Fruit fly (Drosophila melanogaster) whole organism, embryonic: ENCODE measurements around the gene SuUR.
A peak's percentile ranks its signal among the peaks of the same experiment; 100 is the strongest.

Experiments used
- Abd-B ChIP-seq: fragments of 200-800 bp; sonication (Bioruptor generic); optimal IDR thresholded peaks from 2 replicates; lab custom pipeline; 2018; ENCODE audit warnings: missing biosample characterization, mild to moderate bottlenecking, missing genetic modification characterization, moderate library complexity
- Aef1 ChIP-seq: fragments of 200-800 bp; sonication (Bioruptor generic); IDR thresholded peaks from 3 replicates; pipeline ENCODE4 v1.3.6; 2022; ENCODE audit warnings: missing biosample characterization, missing genetic modification characterization
- B-H2 ChIP-seq: fragments of 200-800 bp; sonication (Bioruptor generic); optimal IDR thresholded peaks from 2 replicates; lab custom pipeline; 2018; ENCODE audit warnings: missing biosample characterization, mild to moderate bottlenecking, missing genetic modification characterization
- Bgb ChIP-seq: fragments of 200-800 bp; sonication (Bioruptor generic); IDR thresholded peaks from 2 replicates; pipeline ENCODE4 v1.3.6; 2022; ENCODE audit warnings: missing biosample characterization, missing genetic modification characterization; ENCODE audit not compliant: partially characterized antibody
- CG10274 ChIP-seq: fragments of 200-800 bp; sonication (Bioruptor generic); optimal IDR thresholded peaks from 3 replicates; lab custom pipeline; 2017; ENCODE audit warnings: missing biosample characterization, mild to moderate bottlenecking, missing genetic modification characterization
- CG13624 ChIP-seq: fragments of 200-800 bp; sonication (Bioruptor generic); optimal IDR thresholded peaks from 2 replicates; lab custom pipeline; 2016; ENCODE audit warnings: missing biosample characterization, missing genetic modification characterization
- CG15514 ChIP-seq: fragments of 200-800 bp; sonication (Bioruptor generic); optimal IDR thresholded peaks from 3 replicates; lab custom pipeline; 2017; ENCODE audit warnings: missing biosample characterization, missing genetic modification characterization, mild to moderate bottlenecking, moderate library complexity, missing genetic modification reagents
- CG17829 ChIP-seq: fragments of 200-800 bp; optimal IDR thresholded peaks from 2 replicates; lab custom pipeline; 2019; ENCODE audit warnings: missing biosample characterization, mild to moderate bottlenecking, missing genetic modification characterization, moderate library complexity
- CG17912 ChIP-seq: fragments of 200-800 bp; sonication (Bioruptor generic); optimal IDR thresholded peaks from 2 replicates; lab custom pipeline; 2018; ENCODE audit warnings: missing biosample characterization, mild to moderate bottlenecking, missing genetic modification characterization
- CG2889 ChIP-seq: fragments of 200-800 bp; sonication (Bioruptor generic); IDR thresholded peaks from 3 replicates; pipeline ENCODE4 v1.3.6; 2022; ENCODE audit warnings: missing biosample characterization, missing genetic modification characterization
- CG31388 ChIP-seq: fragments of 200-800 bp; sonication (Bioruptor generic); optimal IDR thresholded peaks from 2 replicates; lab custom pipeline; 2016; ENCODE audit warnings: missing biosample characterization, missing genetic modification characterization
- CG33213 ChIP-seq: fragments of 200-800 bp; sonication (Bioruptor generic); optimal IDR thresholded peaks from 3 replicates; lab custom pipeline; 2016; ENCODE audit warnings: missing biosample characterization, missing genetic modification characterization
- CG34224 ChIP-seq: fragments of 200-800 bp; sonication (Bioruptor generic); IDR thresholded peaks from 3 replicates; pipeline ENCODE4 v1.3.6; 2022; ENCODE audit warnings: missing biosample characterization, missing genetic modification characterization; ENCODE audit not compliant: partially characterized antibody
- CG43689 ChIP-seq: fragments of 200-800 bp; sonication (Bioruptor generic); IDR thresholded peaks from 2 replicates; pipeline ENCODE4 v1.3.6; 2022; ENCODE audit warnings: missing biosample characterization, missing genetic modification characterization
- CG4707 ChIP-seq: fragments of 200-800 bp; sonication (Bioruptor generic); optimal IDR thresholded peaks from 2 replicates; lab custom pipeline; 2018; ENCODE audit warnings: missing biosample characterization, mild to moderate bottlenecking, missing genetic modification characterization, moderate library complexity
- CG4820 ChIP-seq: fragments of 200-800 bp; sonication (Bioruptor generic); optimal IDR thresholded peaks from 3 replicates; lab custom pipeline; 2016; ENCODE audit warnings: missing biosample characterization, missing genetic modification characterization
- CG6272 ChIP-seq: fragments of 200-800 bp; sonication (Bioruptor generic); IDR thresholded peaks from 2 replicates; pipeline ENCODE4 v1.3.6; 2022; ENCODE audit warnings: missing biosample characterization, missing genetic modification characterization
- CG6813 ChIP-seq: fragments of 200-800 bp; sonication (Bioruptor generic); optimal IDR thresholded peaks from 2 replicates; lab custom pipeline; 2017; ENCODE audit warnings: missing biosample characterization, missing genetic modification characterization, mild to moderate bottlenecking, moderate library complexity, missing genetic modification reagents
- CG7839 ChIP-seq: fragments of 200-800 bp; sonication (Bioruptor generic); optimal IDR thresholded peaks from 3 replicates; lab custom pipeline; 2018; ENCODE audit warnings: missing biosample characterization, mild to moderate bottlenecking, missing genetic modification characterization, moderate library complexity
- CG7987 ChIP-seq: fragments of 200-800 bp; sonication (Bioruptor generic); optimal IDR thresholded peaks from 2 replicates; lab custom pipeline; 2018; ENCODE audit warnings: missing biosample characterization, mild to moderate bottlenecking, missing genetic modification characterization, moderate library complexity
- CG8281 ChIP-seq: fragments of 200-800 bp; sonication (Bioruptor generic); optimal IDR thresholded peaks from 2 replicates; lab custom pipeline; 2018; ENCODE audit warnings: missing biosample characterization, mild to moderate bottlenecking, missing genetic modification characterization, moderate library complexity
- CG8359 ChIP-seq: fragments of 200-800 bp; sonication (Bioruptor generic); optimal IDR thresholded peaks from 2 replicates; lab custom pipeline; 2017; ENCODE audit warnings: missing biosample characterization, mild to moderate bottlenecking, missing genetic modification characterization, borderline replicate concordance
- D19B ChIP-seq: fragments of 200-800 bp; sonication (Bioruptor generic); optimal IDR thresholded peaks from 2 replicates; lab custom pipeline; 2017; ENCODE audit warnings: missing biosample characterization, mild to moderate bottlenecking, missing genetic modification characterization
- Dll ChIP-seq: fragments of 200-800 bp; sonication (Bioruptor generic); IDR thresholded peaks from 4 replicates; pipeline ENCODE4 v1.3.6; 2022; ENCODE audit warnings: missing biosample characterization, missing genetic modification characterization; ENCODE audit not compliant: partially characterized antibody
- Drgx ChIP-seq: fragments of 200-800 bp; sonication (Bioruptor generic); IDR thresholded peaks from 2 replicates; pipeline ENCODE4 v1.3.6; 2022; ENCODE audit warnings: missing biosample characterization, missing genetic modification characterization
- Fer3 ChIP-seq: fragments of 200-800 bp; sonication (Bioruptor generic); optimal IDR thresholded peaks from 2 replicates; lab custom pipeline; 2018; ENCODE audit warnings: missing biosample characterization, mild to moderate bottlenecking, missing genetic modification characterization, moderate library complexity
- GATAe ChIP-seq: fragments of 200-800 bp; sonication (Bioruptor generic); conservative IDR thresholded peaks from 2 replicates; pipeline ENCODE4 v1.3.6; 2022; ENCODE audit warnings: missing biosample characterization, missing genetic modification characterization
- HLH3B ChIP-seq: fragments of 200-800 bp; sonication (Bioruptor generic); IDR thresholded peaks from 2 replicates; pipeline ENCODE4 v1.3.6; 2022; ENCODE audit warnings: missing biosample characterization, missing genetic modification characterization
- Hr39 ChIP-seq: fragments of >200 bp; optimal IDR thresholded peaks from 2 replicates; lab custom pipeline; 2017
- Jarid2 ChIP-seq: fragments of 200-800 bp; sonication (Bioruptor generic); optimal IDR thresholded peaks from 3 replicates; lab custom pipeline; 2017; ENCODE audit warnings: mild to moderate bottlenecking, missing biosample characterization, missing genetic modification reagents, missing genetic modification characterization
- Med ChIP-seq: fragments of 200-800 bp; sonication (Bioruptor generic); peaks from one replicate; lab custom pipeline; 2016; ENCODE audit warnings: missing biosample characterization, missing genetic modification characterization, mild to moderate bottlenecking, inconsistent platforms, moderate library complexity
- Mrtf ChIP-seq: fragments of 200-800 bp; sonication (Bioruptor generic); IDR thresholded peaks from 3 replicates; pipeline ENCODE4 v1.3.6; 2022; ENCODE audit warnings: missing biosample characterization, missing genetic modification characterization
- NFAT ChIP-seq: fragments of 200-800 bp; sonication (Bioruptor generic); IDR thresholded peaks from 2 replicates; pipeline ENCODE4 v1.3.6; 2022; ENCODE audit warnings: missing biosample characterization, missing genetic modification characterization
- Optix ChIP-seq: fragments of 200-800 bp; sonication (Bioruptor generic); IDR thresholded peaks from 3 replicates; pipeline ENCODE4 v1.3.6; 2022; ENCODE audit warnings: missing biosample characterization, missing genetic modification characterization
- Sox100B ChIP-seq: fragments of 200-800 bp; sonication (Bioruptor generic); optimal IDR thresholded peaks from 3 replicates; lab custom pipeline; 2018; ENCODE audit warnings: missing biosample characterization, mild to moderate bottlenecking, missing genetic modification characterization
- Ssrp ChIP-seq: fragments of 200-800 bp; sonication (Bioruptor generic); optimal IDR thresholded peaks from 2 replicates; lab custom pipeline; 2018; ENCODE audit warnings: missing biosample characterization, mild to moderate bottlenecking, missing genetic modification characterization, moderate library complexity
- bbx ChIP-seq: fragments of 200-800 bp; sonication (Bioruptor generic); IDR thresholded peaks from 2 replicates; pipeline ENCODE4 v1.3.6; 2022; ENCODE audit warnings: missing biosample characterization, missing genetic modification characterization; ENCODE audit not compliant: partially characterized antibody
- ftz-f1 ChIP-seq: fragments of 200-800 bp; sonication (Bioruptor generic); optimal IDR thresholded peaks from 2 replicates; lab custom pipeline; 2016; ENCODE audit warnings: missing biosample characterization, missing genetic modification characterization
- h ChIP-seq: fragments of >200 bp; optimal IDR thresholded peaks from 2 replicates; lab custom pipeline; 2017
- ham ChIP-seq: fragments of 200-800 bp; sonication (Bioruptor generic); IDR thresholded peaks from 2 replicates; pipeline ENCODE4 v1.3.6; 2022; ENCODE audit warnings: missing biosample characterization, missing genetic modification characterization
- hbn ChIP-seq: fragments of 200-800 bp; sonication (Bioruptor generic); IDR thresholded peaks from 2 replicates; pipeline ENCODE4 v1.3.6; 2022; ENCODE audit warnings: missing biosample characterization, missing genetic modification characterization; ENCODE audit not compliant: partially characterized antibody
- insv ChIP-seq, 2 experiments: fragments of 200-800 bp; sonication (Bioruptor generic); optimal IDR thresholded peaks; 3 replicates each; lab custom pipeline; 2016 to 2018; ENCODE audit warnings: missing biosample characterization in 2 of 2, missing genetic modification characterization in 2 of 2
- psq ChIP-seq: fragments of 200-800 bp; sonication (Bioruptor generic); optimal IDR thresholded peaks from 2 replicates; lab custom pipeline; 2017; ENCODE audit warnings: missing biosample characterization, missing genetic modification characterization
- ranshi ChIP-seq: fragments of 200-800 bp; sonication (Bioruptor generic); IDR thresholded peaks from 2 replicates; pipeline ENCODE4 v1.3.6; 2022; ENCODE audit warnings: missing biosample characterization, missing genetic modification characterization
- sisA ChIP-seq: fragments of 200-800 bp; sonication (Bioruptor generic); IDR thresholded peaks from 2 replicates; pipeline ENCODE4 v1.3.6; 2022; ENCODE audit warnings: missing biosample characterization, missing genetic modification characterization
- slbo ChIP-seq: fragments of 200-800 bp; sonication (Bioruptor generic); IDR thresholded peaks from 2 replicates; pipeline ENCODE4 v1.3.6; 2022; ENCODE audit warnings: missing biosample characterization, missing genetic modification characterization
- tgo ChIP-seq: fragments of 200-800 bp; sonication (Bioruptor generic); IDR thresholded peaks from 3 replicates; pipeline ENCODE4 v1.3.6; 2022; ENCODE audit warnings: missing biosample characterization, missing genetic modification characterization
- trem ChIP-seq: fragments of 200-800 bp; optimal IDR thresholded peaks from 3 replicates; lab custom pipeline; 2019; ENCODE audit warnings: missing biosample characterization, mild to moderate bottlenecking, missing genetic modification characterization, moderate library complexity
- tup ChIP-seq: fragments of 200-800 bp; sonication (Bioruptor generic); optimal IDR thresholded peaks from 2 replicates; lab custom pipeline; 2016; ENCODE audit warnings: missing biosample characterization, mild to moderate bottlenecking, missing genetic modification characterization, moderate library complexity
- unc-4 ChIP-seq: fragments of 200-800 bp; sonication (Bioruptor generic); IDR thresholded peaks from 2 replicates; pipeline ENCODE4 v1.3.6; 2022; ENCODE audit warnings: missing biosample characterization, missing genetic modification characterization; ENCODE audit not compliant: partially characterized antibody

Gene SuUR

dm6 chr3L:11084557-11085231, 19.9 kb downstream of the SuUR start (continued):
- peak; percentile 83 for TF ChIP-seq Jarid2
- peak; percentile 86 for TF ChIP-seq CG7987 (GFP tag; lab: Kevin White, UChicago)
- peak; percentile 95 for TF ChIP-seq Abd-B (GFP tag; lab: Kevin White, UChicago)
- TF ChIP-seq ham (GFP tag; lab: Robert Waterston, UW): no peak
- peak; percentile 88 for TF ChIP-seq CG6272 (GFP tag; lab: Robert Waterston, UW)
- peak; percentile 83 for TF ChIP-seq CG15514 (GFP tag; lab: Kevin White, UChicago)
- peak; percentile 96 for TF ChIP-seq ranshi (GFP tag; lab: Robert Waterston, UW)
- TF ChIP-seq CG4820 (GFP tag; lab: Kevin White, UChicago): peak; percentile 97
- TF ChIP-seq insv (GFP tag; optimal IDR thresholded peaks at IDR 0.05; lab: Kevin White, UChicago): peak in 1 of 2 experiments; percentile 70
- no peak for TF ChIP-seq bbx
- TF ChIP-seq Ssrp (tag; lab: Kevin White, UChicago): peak; percentile 97
- TF ChIP-seq GATAe (GFP tag; lab: Robert Waterston, UW): peak; percentile 62
- peak; percentile 73 for TF ChIP-seq CG10274
- TF ChIP-seq Fer3 (tag; lab: Kevin White, UChicago): peak; percentile 91
- no peak for TF ChIP-seq unc-4
- peak; percentile 97 for TF ChIP-seq CG17829 (tag; lab: Kevin White, UChicago)
- no peak for TF ChIP-seq Hr39 (lab: Kevin White, UChicago)
- peak; percentile 96 for TF ChIP-seq Sox100B (GFP tag; lab: Kevin White, UChicago)
- peak; percentile 95 for TF ChIP-seq sisA (GFP tag; lab: Robert Waterston, UW)
- TF ChIP-seq CG7839 (tag; lab: Kevin White, UChicago): peak; percentile 98
- peak; percentile 88 for TF ChIP-seq CG2889 (GFP tag; lab: Robert Waterston, UW)
- TF ChIP-seq slbo: peak; percentile 92
- peak; percentile 99 for TF ChIP-seq Med
- TF ChIP-seq Drgx (GFP tag; lab: Robert Waterston, UW): peak; percentile 99
- no peak for TF ChIP-seq hbn
- TF ChIP-seq CG43689 (GFP tag; lab: Robert Waterston, UW): peak; percentile 89
- no peak for TF ChIP-seq CG34224
- TF ChIP-seq Optix: peak; percentile 86; the same call in 2 of the 3 replicates
- peak; percentile 94 for TF ChIP-seq trem
- TF ChIP-seq CG8359 (GFP tag; lab: Kevin White, UChicago): peak; percentile 88
- TF ChIP-seq B-H2 (GFP tag; lab: Kevin White, UChicago): no peak
- peak; percentile 94 for TF ChIP-seq Aef1
- TF ChIP-seq CG31388: peak; percentile 93
- TF ChIP-seq Bgb (GFP tag; lab: Robert Waterston, UW): no peak
- TF ChIP-seq tup (GFP tag; lab: Kevin White, UChicago): peak; percentile 84
- no peak for TF ChIP-seq h
- peak; percentile 66 for TF ChIP-seq D19B (GFP tag; lab: Kevin White, UChicago)
- peak; percentile 96 for TF ChIP-seq CG13624 (GFP tag; lab: Kevin White, UChicago)
- TF ChIP-seq Mrtf (GFP tag; lab: Robert Waterston, UW): peak; percentile 93
- no peak for TF ChIP-seq ftz-f1
- no peak for TF ChIP-seq Dll (GFP tag; lab: Robert Waterston, UW)
- peak; percentile 98 for TF ChIP-seq HLH3B (GFP tag; lab: Robert Waterston, UW)
- peak; percentile 78 for TF ChIP-seq CG17912 (GFP tag; lab: Kevin White, UChicago)
- peak; percentile 93 for TF ChIP-seq CG6813 (GFP tag; lab: Kevin White, UChicago)
- peak; percentile 86 for TF ChIP-seq NFAT (GFP tag; lab: Robert Waterston, UW)
- TF ChIP-seq CG33213 (GFP tag; lab: Kevin White, UChicago): peak; percentile 96
- peak; percentile 91 for TF ChIP-seq psq (GFP tag; lab: Kevin White, UChicago)
- peak; percentile 88 for TF ChIP-seq CG8281
- TF ChIP-seq CG4707 (GFP tag; lab: Kevin White, UChicago): peak; percentile 94
- TF ChIP-seq tgo (GFP tag; lab: Robert Waterston, UW): peak; percentile 95
